Worm (Caenorhabditis elegans) whole organism, late embryonic: ENCODE measurements around the gene rme-1.

ENCODE experiments used
- ceh-19 ChIP-seq: fragments of 200-800 bp; sonication (Bioruptor generic); optimal IDR thresholded peaks from 2 replicates; lab custom pipeline; 2018; ENCODE audit warnings: mild to moderate bottlenecking, missing genetic modification characterization, missing compliant biosample characterization
- ceh-2 ChIP-seq: sonication (generic microtip); optimal IDR thresholded peaks from 2 replicates; lab custom pipeline; 2016; ENCODE audit warnings: missing genotype, missing genetic modification characterization, missing compliant biosample characterization
- ceh-34 ChIP-seq: sonication (generic microtip); optimal IDR thresholded peaks from 2 replicates; lab custom pipeline; 2016; ENCODE audit warnings: mild to moderate bottlenecking, missing genetic modification characterization, missing compliant biosample characterization
- hlh-30 ChIP-seq: sonication (generic microtip); optimal IDR thresholded peaks from 2 replicates; lab custom pipeline; 2017; ENCODE audit warnings: antibody characterized with exemption, missing genetic modification characterization, missing compliant biosample characterization; ENCODE audit not compliant: insufficient read depth
- nhr-11 ChIP-seq: fragments of 150-350 bp; optimal IDR thresholded peaks from 2 replicates; lab custom pipeline; 2014; ENCODE audit warnings: missing biosample characterization, missing genetic modification characterization
- pha-4 ChIP-seq: fragments of 150-350 bp; optimal IDR thresholded peaks from 2 replicates; lab custom pipeline; 2018; ENCODE audit warnings: missing biosample characterization, missing genetic modification reagents, missing genetic modification characterization
- rnt-1 ChIP-seq: sonication (generic microtip); optimal IDR thresholded peaks from 2 replicates; lab custom pipeline; 2016; ENCODE audit warnings: missing genetic modification characterization, missing compliant biosample characterization
- unc-42 ChIP-seq: sonication (generic microtip); optimal IDR thresholded peaks from 2 replicates; lab custom pipeline; 2016; ENCODE audit warnings: missing genotype, missing genetic modification characterization, missing compliant biosample characterization

DNA sequence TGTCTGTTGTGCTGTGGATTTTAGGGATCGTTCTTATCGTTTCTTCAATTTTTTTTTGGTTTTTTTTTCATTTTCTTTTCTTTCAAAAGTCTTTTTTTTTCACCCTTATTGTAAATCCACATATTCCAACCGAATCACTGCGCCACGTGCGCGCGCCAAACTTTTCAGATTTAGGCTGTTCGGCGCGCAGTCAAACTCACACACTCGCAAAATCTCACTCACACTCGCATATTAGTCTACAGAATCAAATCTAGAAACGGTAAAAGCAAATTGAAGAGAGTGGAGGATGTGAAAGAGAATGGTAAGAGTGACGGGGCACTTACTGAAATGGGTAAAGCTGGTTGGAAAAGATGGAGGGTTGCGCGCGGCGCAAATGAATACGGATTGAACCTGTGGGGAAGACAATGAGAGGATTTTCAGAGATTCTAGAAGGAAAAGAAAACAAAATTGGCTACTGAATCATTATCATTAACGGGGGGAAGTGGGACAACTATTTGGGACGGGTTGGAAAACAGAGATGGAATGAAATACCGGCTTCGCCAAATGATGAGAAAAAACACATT, 13.6 kb downstream of the rme-1 start:
- TF ChIP-seq hlh-30 (no peak), rnt-1 (no peak), pha-4 (tag; lab: Kevin White, UChicago) (no peak), ceh-2 (tag; lab: Kevin White, UChicago) (no peak), ceh-34 (tag; lab: Kevin White, UChicago) (no peak), nhr-11 (no peak), ceh-19 (GFP tag; lab: Kevin White, UChicago) (no peak), unc-42 (tag; lab: Kevin White, UChicago) (no peak)
